Fruit fly (Drosophila melanogaster): Measurements from ENCODE around the gene Cpr65Eb.

DNA sequence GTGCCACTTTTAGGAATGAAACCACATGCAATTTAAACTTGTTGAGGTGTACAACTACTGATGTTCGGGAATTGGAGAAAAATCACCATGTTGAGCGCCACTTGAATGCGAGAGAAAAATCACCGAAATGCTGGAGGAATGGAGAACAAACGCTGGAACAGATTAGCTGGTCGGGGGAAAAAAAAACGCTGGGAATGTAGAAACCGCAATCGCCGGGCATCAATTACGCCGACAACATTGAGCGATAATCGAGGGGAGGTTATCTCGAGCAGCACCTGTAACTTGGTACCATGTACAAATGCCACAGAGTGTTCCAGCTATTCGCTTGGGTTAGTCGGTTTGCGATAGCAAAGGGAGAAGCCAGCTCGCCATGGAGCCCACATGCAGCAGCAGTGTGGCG lies 22.6 kb downstream of the Cpr65Eb start, which contains the start of gene CG14823:
- no peak for TF ChIP-seq Poxn (GFP tag; IDR thresholded peaks at IDR 0.05)
- TF ChIP-seq hb (GFP tag; IDR thresholded peaks at IDR 0.05; ENCODE audit: partially characterized antibody): no peak
- no peak for TF ChIP-seq Chrac-16 (GFP tag; optimal IDR thresholded peaks at IDR 0.05)
- no peak for TF ChIP-seq lmd (GFP tag; IDR thresholded peaks at IDR 0.05)
- no peak for TF ChIP-seq bcd (GFP tag; optimal IDR thresholded peaks at IDR 0.05)
- TF ChIP-seq HLH4C (GFP tag; IDR thresholded peaks at IDR 0.05; ENCODE audit: partially characterized antibody): no peak

Data from whole organism, embryonic.